Worm (Caenorhabditis elegans) whole organism, young adult: ENCODE data around the gene prx-3.

ENCODE experiments used
- B0019.2 ChIP-seq: fragments of 200-800 bp; sonication (Bioruptor generic); conservative IDR thresholded peaks from 2 replicates; pipeline ENCODE4 v1.3.6; 2022; ENCODE audit warnings: missing genetic modification reagents, missing genetic modification characterization, missing compliant biosample characterization
- D2030.7 ChIP-seq: fragments of 200-800 bp; sonication (Bioruptor generic); IDR thresholded peaks from 2 replicates; pipeline ENCODE4 v1.3.6; 2022; ENCODE audit warnings: missing genetic modification reagents, missing genetic modification characterization, missing compliant biosample characterization
- F37B4.10 ChIP-seq: fragments of 200-800 bp; sonication (Bioruptor generic); IDR thresholded peaks from 2 replicates; pipeline ENCODE4 v1.3.6; 2022; ENCODE audit warnings: missing genetic modification characterization, missing compliant biosample characterization
- ZK185.1 ChIP-seq: sonication (generic microtip); optimal IDR thresholded peaks from 2 replicates; lab custom pipeline; 2016; ENCODE audit warnings: mild to moderate bottlenecking, missing genetic modification characterization, missing compliant biosample characterization; ENCODE audit not compliant: poor library complexity, severe bottlenecking
- aptf-2 ChIP-seq: fragments of 200-800 bp; sonication (Bioruptor generic); conservative IDR thresholded peaks from 2 replicates; pipeline ENCODE4 v1.3.6; 2022; ENCODE audit warnings: missing genetic modification reagents, missing genetic modification characterization, missing compliant biosample characterization
- aptf-3 ChIP-seq: fragments of 200-800 bp; sonication (Bioruptor generic); IDR thresholded peaks from 2 replicates; pipeline ENCODE4 v1.3.6; 2022; ENCODE audit warnings: missing genetic modification characterization, missing compliant biosample characterization
- attf-6 ChIP-seq: fragments of 200-800 bp; sonication (Bioruptor generic); IDR thresholded peaks from 2 replicates; pipeline ENCODE4 v1.3.6; 2022; ENCODE audit warnings: missing genetic modification reagents, missing genetic modification characterization, missing compliant biosample characterization
- bed-2 ChIP-seq: fragments of 200-800 bp; sonication (Bioruptor generic); IDR thresholded peaks from 2 replicates; pipeline ENCODE4 v1.3.6; 2022; ENCODE audit warnings: missing genetic modification reagents, missing genetic modification characterization, missing compliant biosample characterization
- ccch-3 ChIP-seq: fragments of 200-800 bp; sonication (Bioruptor generic); optimal IDR thresholded peaks from 2 replicates; lab custom pipeline; 2018; ENCODE audit warnings: mild to moderate bottlenecking, missing genetic modification characterization, missing compliant biosample characterization
- cebp-2 ChIP-seq: fragments of 200-800 bp; sonication (Bioruptor generic); IDR thresholded peaks from 2 replicates; pipeline ENCODE4 v1.3.6; 2022; ENCODE audit warnings: missing genetic modification characterization, missing compliant biosample characterization
- ceh-58 ChIP-seq: fragments of 200-800 bp; sonication (Bioruptor generic); IDR thresholded peaks from 2 replicates; pipeline ENCODE4 v1.3.6; 2022; ENCODE audit warnings: missing genetic modification characterization, missing compliant biosample characterization
- ceh-91 ChIP-seq: fragments of 200-800 bp; sonication (Bioruptor generic); IDR thresholded peaks from 2 replicates; pipeline ENCODE4 v1.3.6; 2022; ENCODE audit warnings: missing genetic modification reagents, missing genetic modification characterization, missing compliant biosample characterization
- dox-1 ChIP-seq: fragments of 200-800 bp; sonication (Bioruptor generic); IDR thresholded peaks from 2 replicates; pipeline ENCODE4 v1.3.6; 2022; ENCODE audit warnings: missing genetic modification reagents, missing genetic modification characterization, missing compliant biosample characterization
- egl-18 ChIP-seq: fragments of 200-800 bp; sonication (Bioruptor generic); IDR thresholded peaks from 2 replicates; pipeline ENCODE4 v1.3.6; 2022; ENCODE audit warnings: missing genetic modification reagents, missing genetic modification characterization, missing compliant biosample characterization
- egl-44 ChIP-seq: fragments of 200-800 bp; sonication (Bioruptor generic); IDR thresholded peaks from 2 replicates; pipeline ENCODE4 v1.3.6; 2022; ENCODE audit warnings: missing genetic modification reagents, missing genetic modification characterization, missing compliant biosample characterization
- ekl-4 ChIP-seq: fragments of 200-800 bp; sonication (Bioruptor generic); IDR thresholded peaks from 2 replicates; pipeline ENCODE4 v1.3.6; 2022; ENCODE audit warnings: missing genetic modification reagents, missing genetic modification characterization, missing compliant biosample characterization
- gei-17 ChIP-seq: fragments of 200-800 bp; sonication (Bioruptor generic); optimal IDR thresholded peaks from 2 replicates; lab custom pipeline; 2018; ENCODE audit warnings: mild to moderate bottlenecking, missing genetic modification characterization, missing compliant biosample characterization
- hmg-1.2 ChIP-seq: fragments of 200-800 bp; sonication (Bioruptor generic); IDR thresholded peaks from 2 replicates; pipeline ENCODE4 v1.3.6; 2022; ENCODE audit warnings: missing genetic modification reagents, missing genetic modification characterization, missing compliant biosample characterization
- hmg-20 ChIP-seq: fragments of 200-800 bp; sonication (Bioruptor generic); IDR thresholded peaks from 2 replicates; pipeline ENCODE4 v1.3.6; 2022; ENCODE audit warnings: missing genetic modification reagents, missing genetic modification characterization, missing compliant biosample characterization
- hrde-1 ChIP-seq: sonication (generic microtip); optimal IDR thresholded peaks from 2 replicates; lab custom pipeline; 2016; ENCODE audit warnings: missing genetic modification characterization, mild to moderate bottlenecking, missing compliant biosample characterization, moderate library complexity, missing genotype, missing genetic modification reagents, borderline replicate concordance
- lin-26 ChIP-seq: fragments of 200-800 bp; sonication (Bioruptor generic); IDR thresholded peaks from 2 replicates; pipeline ENCODE4 v1.3.6; 2022; ENCODE audit warnings: missing genetic modification reagents, missing genetic modification characterization, missing compliant biosample characterization
- lin-35 ChIP-seq, 3 experiments: fragments of 150-350 bp in 2 of 3; sonication (generic microtip) in 1 of 3; optimal IDR thresholded peaks; 2 replicates each; lab custom pipeline; 2014 to 2018; ENCODE audit warnings: missing biosample characterization in 3 of 3, missing genetic modification characterization in 3 of 3, missing genetic modification reagents in 3 of 3
- lin-40 ChIP-seq: sonication (generic microtip); optimal IDR thresholded peaks from 2 replicates; lab custom pipeline; 2016; ENCODE audit warnings: missing genetic modification characterization, mild to moderate bottlenecking, missing compliant biosample characterization, missing genotype, missing genetic modification reagents
- lir-1 ChIP-seq: fragments of 200-800 bp; sonication (Bioruptor generic); conservative IDR thresholded peaks from 2 replicates; pipeline ENCODE4 v1.3.6; 2022; ENCODE audit warnings: missing genetic modification reagents, missing genetic modification characterization, missing compliant biosample characterization
- mel-28 ChIP-seq: sonication (generic microtip); optimal IDR thresholded peaks from 2 replicates; lab custom pipeline; 2016; ENCODE audit warnings: borderline replicate concordance, mild to moderate bottlenecking, missing genetic modification characterization, missing compliant biosample characterization
- nhr-120 ChIP-seq: fragments of 200-800 bp; sonication (Bioruptor generic); IDR thresholded peaks from 2 replicates; pipeline ENCODE4 v1.3.6; 2022; ENCODE audit warnings: missing genetic modification characterization, missing compliant biosample characterization
- nhr-80 ChIP-seq: sonication (generic microtip); optimal IDR thresholded peaks from 2 replicates; lab custom pipeline; 2016; ENCODE audit warnings: missing genetic modification characterization, missing compliant biosample characterization
- pbrm-1 ChIP-seq: fragments of 200-800 bp; sonication (Bioruptor generic); IDR thresholded peaks from 2 replicates; pipeline ENCODE4 v1.3.6; 2022; ENCODE audit warnings: missing genetic modification reagents, missing genetic modification characterization, missing compliant biosample characterization
- pha-4 ChIP-seq: fragments of 150-350 bp; sonication (generic microtip); optimal IDR thresholded peaks from 2 replicates; lab custom pipeline; 2014; ENCODE audit warnings: missing biosample characterization, missing genetic modification reagents, missing genetic modification characterization
- repo-1 ChIP-seq: sonication (generic microtip); optimal IDR thresholded peaks from 2 replicates; lab custom pipeline; 2017; ENCODE audit warnings: mild to moderate bottlenecking, missing genetic modification characterization, missing compliant biosample characterization
- sea-2 ChIP-seq: fragments of 200-800 bp; sonication (Bioruptor generic); IDR thresholded peaks from 2 replicates; pipeline ENCODE4 v1.3.6; 2022; ENCODE audit warnings: missing genetic modification characterization, missing compliant biosample characterization
- snpc-1.1 ChIP-seq: sonication (generic microtip); optimal IDR thresholded peaks from 2 replicates; lab custom pipeline; 2017; ENCODE audit warnings: missing genetic modification characterization, mild to moderate bottlenecking, missing compliant biosample characterization, antibody characterized with exemption, moderate library complexity, missing genotype, missing genetic modification reagents; ENCODE audit not compliant: insufficient read depth
- snpc-3.4 ChIP-seq: sonication (generic microtip); optimal IDR thresholded peaks from 2 replicates; lab custom pipeline; 2017; ENCODE audit warnings: missing genetic modification characterization, mild to moderate bottlenecking, missing compliant biosample characterization, antibody characterized with exemption, moderate library complexity, missing genotype, missing genetic modification reagents
- somi-1 ChIP-seq: fragments of 200-800 bp; sonication (Bioruptor generic); optimal IDR thresholded peaks from 2 replicates; lab custom pipeline; 2018; ENCODE audit warnings: mild to moderate bottlenecking, missing genetic modification characterization, missing compliant biosample characterization
- sptf-2 ChIP-seq: fragments of 200-800 bp; sonication (Bioruptor generic); optimal IDR thresholded peaks from 2 replicates; lab custom pipeline; 2018; ENCODE audit warnings: mild to moderate bottlenecking, missing genetic modification characterization, missing compliant biosample characterization
- unc-62 ChIP-seq: fragments of 150-350 bp; optimal IDR thresholded peaks from 2 replicates; lab custom pipeline; 2014; ENCODE audit warnings: missing biosample characterization, missing genetic modification reagents, missing genetic modification characterization
- ztf-22 ChIP-seq: fragments of 200-800 bp; sonication (Bioruptor generic); optimal IDR thresholded peaks from 2 replicates; lab custom pipeline; 2018; ENCODE audit warnings: mild to moderate bottlenecking, missing genetic modification characterization, moderate library complexity, missing compliant biosample characterization
- ztf-28 ChIP-seq: fragments of 200-800 bp; sonication (Bioruptor generic); IDR thresholded peaks from 2 replicates; pipeline ENCODE4 v1.3.6; 2022; ENCODE audit warnings: missing genetic modification reagents, missing genetic modification characterization, missing compliant biosample characterization

Gene prx-3

ce11 chrX:6122026-6122425 lies 9.3 kb upstream of the prx-3 start, which contains the start of gene nnt-1:
Gene nnt-1, plus strand, starts transcription at chrX:6122311.
- TF ChIP-seq B0019.2 (no peak), pbrm-1 (GFP tag; lab: Robert Waterston, UW) (no peak), dox-1 (GFP tag; lab: Robert Waterston, UW) (no peak), egl-18 (GFP tag; lab: Robert Waterston, UW) (no peak), sptf-2 (GFP tag; lab: Kevin White, UChicago) (no peak), ztf-22 (GFP tag; lab: Kevin White, UChicago) (no peak), aptf-3 (GFP tag; lab: Robert Waterston, UW) (no peak), lin-35 (GFP tag; optimal IDR thresholded peaks at IDR 0.05; lab: Kevin White, UChicago) (no peak), unc-62 (no peak), aptf-2 (GFP tag; lab: Robert Waterston, UW) (no peak), cebp-2 (no peak), gei-17 (GFP tag; lab: Kevin White, UChicago) (no peak), hrde-1 (no peak)

ce11 chrX:6121279-6121678 lies 8.6 kb upstream of the prx-3 start:
- TF ChIP-seq ccch-3, result no peak
- TF ChIP-seq sea-2 (GFP tag; lab: Robert Waterston, UW), result no peak
- TF ChIP-seq ekl-4 (GFP tag; lab: Robert Waterston, UW), result no peak
- no peak for TF ChIP-seq bed-2 (GFP tag; lab: Robert Waterston, UW)
- no peak for TF ChIP-seq F37B4.10 (GFP tag; lab: Robert Waterston, UW)
- TF ChIP-seq ceh-58 (GFP tag; lab: Robert Waterston, UW), result no peak
- peak; percentile 28 for TF ChIP-seq pha-4

ce11 chrX:6118086-6118825 lies 5.5 kb upstream of the prx-3 start, which contains the start of gene C15H9.2:
Gene C15H9.2, plus strand, starts transcription at chrX:6118526.
- TF ChIP-seq ztf-28 (GFP tag; lab: Robert Waterston, UW), result no peak
- TF ChIP-seq hmg-20 (GFP tag; lab: Robert Waterston, UW), result no peak
- no peak for TF ChIP-seq nhr-120 (GFP tag; lab: Robert Waterston, UW)
- TF ChIP-seq hmg-1.2, result no peak
- TF ChIP-seq nhr-80 (tag; lab: Kevin White, UChicago), result peak; percentile 56
- no peak for TF ChIP-seq egl-44 (GFP tag; lab: Robert Waterston, UW)
- TF ChIP-seq lir-1, result no peak
- TF ChIP-seq pbrm-1 (GFP tag; lab: Robert Waterston, UW), result no peak

- TF ChIP-seq aptf-3 (GFP tag; lab: Robert Waterston, UW) (no peak), snpc-3.4 (tag; lab: Kevin White, UChicago) (no peak), repo-1 (no peak), ccch-3 (no peak), attf-6 (no peak), lin-26 (GFP tag; lab: Robert Waterston, UW) (no peak), D2030.7 (GFP tag; lab: Robert Waterston, UW) (no peak), lin-35 (GFP tag; optimal IDR thresholded peaks at IDR 0.05; lab: Kevin White, UChicago) (no peak), lin-40 (tag; lab: Kevin White, UChicago) (no peak), pbrm-1 (GFP tag; lab: Robert Waterston, UW) (no peak), mel-28 (tag; lab: Kevin White, UChicago) (no peak), hmg-20 (GFP tag; lab: Robert Waterston, UW) (no peak), ceh-91 (GFP tag; lab: Robert Waterston, UW) (no peak), F37B4.10 (GFP tag; lab: Robert Waterston, UW) (no peak), ZK185.1 (no peak), snpc-1.1 (no peak), somi-1 (no peak)
These were observed 2.8 kb upstream of the prx-3 start, which contains the start of gene C15H9.3 for ce11 chrX:6115502-6115901. Gene C15H9.3, plus strand, starts transcription at chrX:6115802.
